Fruit fly (Drosophila melanogaster): ENCODE results near the gene mira.

dm6 chr3R:19910302-19911029 is 24.5 kb downstream of the mira start:
- TF ChIP-seq CG1620 (GFP tag; optimal IDR thresholded peaks at IDR 0.05) (no peak), tj (GFP tag; optimal IDR thresholded peaks at IDR 0.05) (no peak), CG12768 (GFP tag; optimal IDR thresholded peaks at IDR 0.05) (no peak), CG11617 (GFP tag; optimal IDR thresholded peaks at IDR 0.05) (no peak), ovo (GFP tag; optimal IDR thresholded peaks at IDR 0.05) (no peak), pad (GFP tag; optimal IDR thresholded peaks at IDR 0.05) (no peak), Crg-1 (GFP tag; optimal IDR thresholded peaks at IDR 0.05) (no peak), CG7045 (GFP tag; optimal IDR thresholded peaks at IDR 0.05) (no peak), cic (GFP tag; optimal IDR thresholded peaks at IDR 0.05) (peak; percentile 73), CG5204 (GFP tag; optimal IDR thresholded peaks at IDR 0.05) (no peak), cnc (optimal IDR thresholded peaks at IDR 0.05) (no peak), kay (GFP tag; ENCODE audit: borderline replicate concordance) (peak; percentile 87), CG7101 (tag; optimal IDR thresholded peaks at IDR 0.05) (no peak), Hr96 (GFP tag; optimal IDR thresholded peaks at IDR 0.05) (no peak)
